Worm (Caenorhabditis elegans): ENCODE data around the gene tost-1.

Gene tost-1

ce11 chrIII:4879445-4879844 is 1.3 kb upstream of the tost-1 start, which contains the start of gene C35D10.1:
Gene C35D10.1, plus strand, starts transcription at chrIII:4879745.
- TF ChIP-seq nhr-71 (tag; optimal IDR thresholded peaks at IDR 0.05) (no peak), nhr-90 (tag; optimal IDR thresholded peaks at IDR 0.05; ENCODE audit: poor library complexity) (no peak), ztf-4 (tag; optimal IDR thresholded peaks at IDR 0.05) (no peak), hlh-17 (GFP tag; optimal IDR thresholded peaks at IDR 0.05; ENCODE audit: borderline replicate concordance) (no peak), efl-1 (optimal IDR thresholded peaks at IDR 0.05) (no peak), efl-1 (GFP tag; optimal IDR thresholded peaks at IDR 0.05 in 1 of 2) (peak in 1 of 2 experiments; percentile 74), Y116A8C.19 (tag; optimal IDR thresholded peaks at IDR 0.05; ENCODE audit: borderline replicate concordance) (no peak), fos-1 (tag; optimal IDR thresholded peaks at IDR 0.05) (no peak), skn-1 (tag; optimal IDR thresholded peaks at IDR 0.05) (no peak), nhr-19 (GFP tag; conservative IDR thresholded peaks at IDR 0.05) (no peak)

- no peak for TF ChIP-seq unc-62 (GFP tag; optimal IDR thresholded peaks at IDR 0.05)
- peak; percentile 50 for TF ChIP-seq unc-86 (tag; optimal IDR thresholded peaks at IDR 0.05)
- no peak for TF ChIP-seq skn-1 (tag; optimal IDR thresholded peaks at IDR 0.05)
- no peak for TF ChIP-seq pag-3 (tag; optimal IDR thresholded peaks at IDR 0.05; ENCODE audit: borderline replicate concordance, insufficient read depth)
- no peak for TF ChIP-seq C34B4.2 (tag; optimal IDR thresholded peaks at IDR 0.05)
- no peak for TF ChIP-seq ceh-90 (tag; optimal IDR thresholded peaks at IDR 0.05)
- no peak for TF ChIP-seq lin-39 (tag; optimal IDR thresholded peaks at IDR 0.05)
- peak; percentile 2 for TF ChIP-seq swsn-7 (tag; optimal IDR thresholded peaks at IDR 0.05)
- TF ChIP-seq hlh-17 (GFP tag; optimal IDR thresholded peaks at IDR 0.05; ENCODE audit: borderline replicate concordance): no peak
- no peak for TF ChIP-seq nhr-76 (tag; optimal IDR thresholded peaks at IDR 0.05)
- TF ChIP-seq unc-98 (GFP tag; IDR thresholded peaks at IDR 0.05): no peak
- no peak for TF ChIP-seq C04F5.9 (tag; optimal IDR thresholded peaks at IDR 0.05)
- TF ChIP-seq sox-4 (tag; optimal IDR thresholded peaks at IDR 0.05): no peak
- TF ChIP-seq ztf-11 (tag; optimal IDR thresholded peaks at IDR 0.05): no peak
- no peak for TF ChIP-seq sptf-1 (tag; optimal IDR thresholded peaks at IDR 0.05)
- no peak for TF ChIP-seq elt-2 (tag; optimal IDR thresholded peaks at IDR 0.05)
- no peak for TF ChIP-seq zag-1 (tag; optimal IDR thresholded peaks at IDR 0.05)
- TF ChIP-seq nhr-20 (tag; optimal IDR thresholded peaks at IDR 0.05): no peak
- TF ChIP-seq aha-1 (tag; optimal IDR thresholded peaks at IDR 0.05): no peak
- TF ChIP-seq lin-13 (GFP tag; optimal IDR thresholded peaks at IDR 0.05): no peak
- no peak for TF ChIP-seq jun-1 (tag; optimal IDR thresholded peaks at IDR 0.05)
- TF ChIP-seq ces-1 (GFP tag; optimal IDR thresholded peaks at IDR 0.05): no peak
- TF ChIP-seq nhr-12 (tag; optimal IDR thresholded peaks at IDR 0.05): no peak
- no peak for TF ChIP-seq nhr-84 (tag; optimal IDR thresholded peaks at IDR 0.05)
- no peak for TF ChIP-seq nhr-77 (tag; optimal IDR thresholded peaks at IDR 0.05)
- TF ChIP-seq mdl-1 (tag; optimal IDR thresholded peaks at IDR 0.05): no peak
- TF ChIP-seq ceh-63 (GFP tag; optimal IDR thresholded peaks at IDR 0.05): no peak
- no peak for TF ChIP-seq egl-27 (tag; optimal IDR thresholded peaks at IDR 0.05)
- TF ChIP-seq fkh-10 (GFP tag; optimal IDR thresholded peaks at IDR 0.05): peak; percentile 42
- no peak for TF ChIP-seq irx-1 (tag; optimal IDR thresholded peaks at IDR 0.05)
- TF ChIP-seq ets-5 (GFP tag; IDR thresholded peaks at IDR 0.05): no peak
- TF ChIP-seq efl-1 (optimal IDR thresholded peaks at IDR 0.05): peak; percentile 2 to 34
- peak in 1 of 2 experiments; percentile 62 for TF ChIP-seq efl-1 (GFP tag; optimal IDR thresholded peaks at IDR 0.05 in 1 of 2)
- no peak for TF ChIP-seq unc-130 (tag; optimal IDR thresholded peaks at IDR 0.05)
- TF ChIP-seq lin-35 (GFP tag; optimal IDR thresholded peaks at IDR 0.05): peak in 1 of 2 experiments; percentile 20
- TF ChIP-seq mep-1 (tag; optimal IDR thresholded peaks at IDR 0.05): peak; percentile 38
- no peak for TF ChIP-seq sup-37 (GFP tag; optimal IDR thresholded peaks at IDR 0.05)
- no peak for TF ChIP-seq nhr-19 (GFP tag; conservative IDR thresholded peaks at IDR 0.05)
- no peak for TF ChIP-seq unc-30 (tag; optimal IDR thresholded peaks at IDR 0.05)
- no peak for TF ChIP-seq hpl-2 (GFP tag; optimal IDR thresholded peaks at IDR 0.05)
- TF ChIP-seq elt-3 (tag; optimal IDR thresholded peaks at IDR 0.05): no peak
- peak in 1 of 2 experiments; percentile 7 for TF ChIP-seq lsy-2 (tag; optimal IDR thresholded peaks at IDR 0.05)
- peak; percentile 47 for TF ChIP-seq egl-13 (tag; optimal IDR thresholded peaks at IDR 0.05)
- TF ChIP-seq ceh-82 (tag; optimal IDR thresholded peaks at IDR 0.05): peak in 2 of 3 experiments; percentile 3 to 6
- no peak for TF ChIP-seq snu-23 (GFP tag; optimal IDR thresholded peaks at IDR 0.05)
- no peak for TF ChIP-seq ztf-4 (tag; optimal IDR thresholded peaks at IDR 0.05)
- no peak for TF ChIP-seq snpc-4 (tag; optimal IDR thresholded peaks at IDR 0.05)
These were observed 2.4 kb downstream of the tost-1 start for ce11 chrIII:4875663-4876062.

All from whole organism, L1 larva.